Fruit fly (Drosophila melanogaster) whole organism, prepupa: ENCODE data around the gene east.

Source experiments
- Blimp-1 ChIP-seq: fragments of 200-800 bp; sonication (Bioruptor generic); optimal IDR thresholded peaks from 3 replicates; lab custom pipeline; 2017; ENCODE audit warnings: missing biosample characterization, missing genetic modification characterization, mild to moderate bottlenecking, moderate library complexity, missing genetic modification reagents
- CG10631 ChIP-seq: fragments of 200-800 bp; sonication (Bioruptor generic); optimal IDR thresholded peaks from 2 replicates; lab custom pipeline; 2016; ENCODE audit warnings: missing biosample characterization, missing genetic modification characterization
- CG10669 ChIP-seq: fragments of 200-800 bp; sonication (Bioruptor generic); optimal IDR thresholded peaks from 3 replicates; lab custom pipeline; 2018; ENCODE audit warnings: missing biosample characterization, mild to moderate bottlenecking, missing genetic modification characterization, moderate library complexity
- CG11294 ChIP-seq: fragments of 200-800 bp; sonication (Bioruptor generic); IDR thresholded peaks from 2 replicates; pipeline ENCODE4 v1.3.6; 2022; ENCODE audit warnings: missing biosample characterization, missing genetic modification characterization
- CG11762 ChIP-seq: fragments of 200-800 bp; sonication (Bioruptor generic); optimal IDR thresholded peaks from 3 replicates; lab custom pipeline; 2016; ENCODE audit warnings: missing biosample characterization, missing genetic modification characterization; ENCODE audit not compliant: insufficient read depth
- CG11902 ChIP-seq: fragments of 200-800 bp; sonication (Bioruptor generic); optimal IDR thresholded peaks from 3 replicates; lab custom pipeline; 2016; ENCODE audit warnings: missing biosample characterization, missing genetic modification characterization
- CG15336 ChIP-seq: fragments of 200-800 bp; sonication (Bioruptor generic); IDR thresholded peaks from 2 replicates; pipeline ENCODE4 v1.3.6; 2022; ENCODE audit warnings: missing biosample characterization, missing genetic modification characterization
- CG16779 ChIP-seq: fragments of 200-800 bp; sonication (Bioruptor generic); optimal IDR thresholded peaks from 3 replicates; lab custom pipeline; 2017; ENCODE audit warnings: missing biosample characterization, mild to moderate bottlenecking, missing genetic modification characterization
- CG3032 ChIP-seq: fragments of 200-800 bp; optimal IDR thresholded peaks from 2 replicates; lab custom pipeline; 2019; ENCODE audit warnings: missing biosample characterization, mild to moderate bottlenecking, missing genetic modification characterization, moderate library complexity
- CG31627 ChIP-seq: fragments of 200-800 bp; sonication (Bioruptor generic); optimal IDR thresholded peaks from 3 replicates; lab custom pipeline; 2016; ENCODE audit warnings: missing biosample characterization, missing genetic modification characterization
- CG32006 ChIP-seq: fragments of 200-800 bp; sonication (Bioruptor generic); optimal IDR thresholded peaks from 3 replicates; lab custom pipeline; 2017; ENCODE audit warnings: missing biosample characterization, mild to moderate bottlenecking, missing genetic modification characterization
- CG34406 ChIP-seq: fragments of 200-800 bp; sonication (Bioruptor generic); optimal IDR thresholded peaks from 3 replicates; lab custom pipeline; 2016; ENCODE audit warnings: missing biosample characterization, missing genetic modification characterization
- CG3919 ChIP-seq: fragments of 200-800 bp; sonication (Bioruptor generic); optimal IDR thresholded peaks from 3 replicates; lab custom pipeline; 2016; ENCODE audit warnings: missing biosample characterization, missing genetic modification characterization
- CG4318 ChIP-seq: fragments of 200-800 bp; sonication (Bioruptor generic); optimal IDR thresholded peaks from 3 replicates; lab custom pipeline; 2017; ENCODE audit warnings: missing biosample characterization, mild to moderate bottlenecking, missing genetic modification characterization
- CG6163 ChIP-seq: fragments of 200-800 bp; sonication (Bioruptor generic); IDR thresholded peaks from 3 replicates; pipeline ENCODE4 v1.3.6; 2022; ENCODE audit warnings: missing biosample characterization, missing genetic modification characterization
- CG6276 ChIP-seq: fragments of 200-800 bp; sonication (Bioruptor generic); optimal IDR thresholded peaks from 2 replicates; lab custom pipeline; 2017; ENCODE audit warnings: missing biosample characterization, mild to moderate bottlenecking, missing genetic modification characterization
- CG6792 ChIP-seq: fragments of 200-800 bp; sonication (Bioruptor generic); optimal IDR thresholded peaks from 3 replicates; lab custom pipeline; 2016; ENCODE audit warnings: missing biosample characterization, missing genetic modification characterization
- CG6854 ChIP-seq: fragments of 200-800 bp; sonication (Bioruptor generic); optimal IDR thresholded peaks from 2 replicates; lab custom pipeline; 2017; ENCODE audit warnings: missing biosample characterization, mild to moderate bottlenecking, missing genetic modification characterization
- CG7368 ChIP-seq: fragments of 200-800 bp; sonication (Bioruptor generic); optimal IDR thresholded peaks from 3 replicates; lab custom pipeline; 2016; ENCODE audit warnings: missing biosample characterization, missing genetic modification characterization
- CG8119 ChIP-seq: fragments of 200-800 bp; sonication (Bioruptor generic); IDR thresholded peaks from 3 replicates; pipeline ENCODE4 v1.3.6; 2022; ENCODE audit warnings: missing biosample characterization, missing genetic modification characterization
- CG8319 ChIP-seq: fragments of 200-800 bp; sonication (Bioruptor generic); optimal IDR thresholded peaks from 3 replicates; lab custom pipeline; 2016; ENCODE audit warnings: missing biosample characterization, missing genetic modification characterization
- CG9139 ChIP-seq: fragments of 200-800 bp; sonication (Bioruptor generic); optimal IDR thresholded peaks from 3 replicates; lab custom pipeline; 2017; ENCODE audit warnings: missing biosample characterization, mild to moderate bottlenecking, missing genetic modification characterization
- Eip75B ChIP-seq: fragments of 200-800 bp; sonication (Bioruptor generic); optimal IDR thresholded peaks from 3 replicates; lab custom pipeline; 2016; ENCODE audit warnings: missing biosample characterization, missing genetic modification characterization
- Eip78C ChIP-seq: fragments of 200-800 bp; sonication (Bioruptor generic); peaks from one replicate; lab custom pipeline; 2016; ENCODE audit warnings: missing biosample characterization, missing genetic modification characterization
- Ets96B ChIP-seq: fragments of 200-800 bp; optimal IDR thresholded peaks from 2 replicates; lab custom pipeline; 2019; ENCODE audit warnings: missing biosample characterization, mild to moderate bottlenecking, missing genetic modification characterization, moderate library complexity
- Gug ChIP-seq: fragments of 200-800 bp; sonication (Bioruptor generic); IDR thresholded peaks from 2 replicates; pipeline ENCODE4 v1.3.6; 2022; ENCODE audit warnings: missing biosample characterization, missing genetic modification characterization
- Hr38 ChIP-seq: sonication (Bioruptor generic); optimal IDR thresholded peaks from 2 replicates; lab custom pipeline; 2016; ENCODE audit warnings: missing biosample characterization, missing genetic modification characterization
- Hr39 ChIP-seq: fragments of 200-800 bp; sonication (Bioruptor generic); optimal IDR thresholded peaks from 2 replicates; lab custom pipeline; 2016; ENCODE audit warnings: missing biosample characterization, missing genetic modification characterization
- OdsH ChIP-seq: fragments of 200-800 bp; sonication (Bioruptor generic); optimal IDR thresholded peaks from 3 replicates; lab custom pipeline; 2016; ENCODE audit warnings: missing biosample characterization, missing genetic modification characterization
- Smox ChIP-seq: fragments of 200-800 bp; sonication (Bioruptor generic); optimal IDR thresholded peaks from 3 replicates; lab custom pipeline; 2016; ENCODE audit warnings: missing biosample characterization, missing genetic modification characterization
- Sox102F ChIP-seq: fragments of 200-800 bp; sonication (Bioruptor generic); optimal IDR thresholded peaks from 2 replicates; lab custom pipeline; 2016; ENCODE audit warnings: missing biosample characterization, mild to moderate bottlenecking, missing genetic modification characterization
- Sox14 ChIP-seq: fragments of 200-800 bp; sonication (Bioruptor generic); optimal IDR thresholded peaks from 3 replicates; lab custom pipeline; 2016; ENCODE audit warnings: missing biosample characterization, missing genetic modification characterization
- Sox15 ChIP-seq: fragments of 200-800 bp; sonication (Bioruptor generic); optimal IDR thresholded peaks from 3 replicates; lab custom pipeline; 2016; ENCODE audit warnings: missing biosample characterization, missing genetic modification characterization
- achi ChIP-seq: fragments of 200-800 bp; sonication (Bioruptor generic); optimal IDR thresholded peaks from 3 replicates; lab custom pipeline; 2016; ENCODE audit warnings: missing biosample characterization, missing genetic modification characterization
- acj6 ChIP-seq: fragments of 200-800 bp; sonication (Bioruptor generic); optimal IDR thresholded peaks from 3 replicates; lab custom pipeline; 2016; ENCODE audit warnings: missing biosample characterization, missing genetic modification characterization
- dac ChIP-seq: fragments of 200-800 bp; sonication (Bioruptor generic); optimal IDR thresholded peaks from 2 replicates; lab custom pipeline; 2017; ENCODE audit warnings: missing biosample characterization, mild to moderate bottlenecking, missing genetic modification characterization
- dsx ChIP-seq: fragments of 200-800 bp; optimal IDR thresholded peaks from 3 replicates; lab custom pipeline; 2019; ENCODE audit warnings: missing biosample characterization, mild to moderate bottlenecking, missing genetic modification characterization, moderate library complexity; ENCODE audit not compliant: poor library complexity, severe bottlenecking
- esn ChIP-seq: fragments of 200-800 bp; sonication (Bioruptor generic); optimal IDR thresholded peaks from 2 replicates; lab custom pipeline; 2016; ENCODE audit warnings: missing biosample characterization, mild to moderate bottlenecking, missing genetic modification characterization, moderate library complexity
- lz ChIP-seq: fragments of 200-800 bp; sonication (Bioruptor generic); optimal IDR thresholded peaks from 3 replicates; lab custom pipeline; 2016; ENCODE audit warnings: missing biosample characterization, missing genetic modification characterization
- net ChIP-seq: fragments of 200-800 bp; sonication (Bioruptor generic); optimal IDR thresholded peaks from 3 replicates; lab custom pipeline; 2016; ENCODE audit warnings: missing biosample characterization, missing genetic modification characterization
- salr ChIP-seq, 2 experiments: fragments of 200-800 bp; sonication (Bioruptor generic); optimal IDR thresholded peaks; 3 replicates each; lab custom pipeline; 2016 to 2018; ENCODE audit warnings: missing biosample characterization in 2 of 2, missing genetic modification characterization in 2 of 2, mild to moderate bottlenecking in 1 of 2
- svp ChIP-seq: fragments of 200-800 bp; sonication (Bioruptor generic); peaks from one replicate; lab custom pipeline; 2016; ENCODE audit warnings: missing biosample characterization, missing genetic modification characterization
- topi ChIP-seq: fragments of 200-800 bp; sonication (Bioruptor generic); optimal IDR thresholded peaks from 3 replicates; lab custom pipeline; 2016; ENCODE audit warnings: missing biosample characterization, missing genetic modification characterization
- vri ChIP-seq: fragments of 200-800 bp; sonication (Bioruptor generic); optimal IDR thresholded peaks from 3 replicates; lab custom pipeline; 2016; ENCODE audit warnings: missing biosample characterization, mild to moderate bottlenecking, missing genetic modification characterization

east gene

dm6 chrX:2009453-2010009 lies 1.1 kb upstream of the east start (continued):
- peak; percentile 63 for TF ChIP-seq CG10669 (GFP tag; lab: Kevin White, UChicago)
- TF ChIP-seq vri (GFP tag; lab: Kevin White, UChicago) = peak; percentile 18
- peak; percentile 59 for TF ChIP-seq Sox14 (GFP tag; lab: Kevin White, UChicago)
- peak; percentile 79 for TF ChIP-seq net
- peak; percentile 75 for TF ChIP-seq Smox (GFP tag; lab: Kevin White, UChicago)
- peak; percentile 50 for TF ChIP-seq CG8319 (GFP tag; lab: Kevin White, UChicago)
- TF ChIP-seq acj6 (GFP tag; lab: Kevin White, UChicago) = peak; percentile 65
- TF ChIP-seq OdsH = peak; percentile 70
- peak; percentile 63 for TF ChIP-seq CG3919
- peak; percentile 67 for TF ChIP-seq CG6276 (GFP tag; lab: Kevin White, UChicago)
- TF ChIP-seq CG3032 = peak; percentile 76
- TF ChIP-seq topi = peak; percentile 81
- peak; percentile 68 for TF ChIP-seq Eip75B
- TF ChIP-seq CG9139 (GFP tag; lab: Kevin White, UChicago) = no peak
- TF ChIP-seq CG15336 (GFP tag; lab: Robert Waterston, UW) = peak; percentile 52
- TF ChIP-seq salr (GFP tag; optimal IDR thresholded peaks at IDR 0.05; lab: Kevin White, UChicago) = peak; percentile 13 to 80
- TF ChIP-seq CG4318 (GFP tag; lab: Kevin White, UChicago) = peak; percentile 75
- TF ChIP-seq achi = peak; percentile 65
- TF ChIP-seq CG11902 = peak; percentile 56
- peak; percentile 41; the same call in 1 of the 2 replicates for TF ChIP-seq Gug
- peak; percentile 71 for TF ChIP-seq CG31627 (GFP tag; lab: Kevin White, UChicago)
- peak; percentile 44 for TF ChIP-seq dsx (GFP tag; lab: Kevin White, UChicago)
- TF ChIP-seq dac (GFP tag; lab: Kevin White, UChicago) = peak; percentile 60
- TF ChIP-seq CG16779 = no peak
- TF ChIP-seq Hr38 = no peak
- TF ChIP-seq, all 60 proteins: peak for 53

- TF ChIP-seq Smox (GFP tag; lab: Kevin White, UChicago) (peak; percentile 58), acj6 (GFP tag; lab: Kevin White, UChicago) (peak; percentile 57), CG3032 (peak; percentile 15), dac (GFP tag; lab: Kevin White, UChicago) (no peak), CG16779 (no peak), achi (peak; percentile 50), Gug (peak; percentile 39; the same call in 1 of the 2 replicates), Sox14 (GFP tag; lab: Kevin White, UChicago) (peak; percentile 27), CG4318 (GFP tag; lab: Kevin White, UChicago) (no peak), esn (GFP tag; lab: Kevin White, UChicago) (peak; percentile 68), CG7368 (GFP tag; lab: Kevin White, UChicago) (peak; percentile 1), CG6276 (GFP tag; lab: Kevin White, UChicago) (peak; percentile 54), CG3919 (peak; percentile 54), Eip78C (GFP tag; lab: Kevin White, UChicago) (peak; percentile 84), Sox15 (GFP tag; lab: Kevin White, UChicago) (peak; percentile 31), CG34406 (GFP tag; lab: Kevin White, UChicago) (peak; percentile 60), CG6854 (GFP tag; lab: Kevin White, UChicago) (no peak), CG15336 (GFP tag; lab: Robert Waterston, UW) (peak; percentile 55), CG10631 (peak; percentile 60), OdsH (peak; percentile 70), CG6792 (GFP tag; lab: Kevin White, UChicago) (peak; percentile 14), CG8119 (GFP tag; lab: Robert Waterston, UW) (peak; percentile 50; the same call in 2 of the 3 replicates), svp (peak; percentile 72), Blimp-1 (GFP tag; lab: Kevin White, UChicago) (no peak), CG11294 (GFP tag; lab: Robert Waterston, UW) (no peak), CG10669 (GFP tag; lab: Kevin White, UChicago) (peak; percentile 45), CG11902 (peak; percentile 24), CG9139 (GFP tag; lab: Kevin White, UChicago) (no peak), CG32006 (GFP tag; lab: Kevin White, UChicago) (peak; percentile 79), Hr39 (GFP tag; lab: Kevin White, UChicago) (peak; percentile 43), Ets96B (tag; lab: Kevin White, UChicago) (peak; percentile 40), net (peak; percentile 41), CG6163 (peak; percentile 80), CG8319 (GFP tag; lab: Kevin White, UChicago) (no peak), Sox102F (GFP tag; lab: Kevin White, UChicago) (peak; percentile 59), dsx (GFP tag; lab: Kevin White, UChicago) (peak; percentile 19), lz (GFP tag; lab: Kevin White, UChicago) (peak; percentile 42), CG11762 (GFP tag; lab: Kevin White, UChicago) (peak; percentile 21), Hr38 (no peak)
Measured at dm6 chrX:2011288-2012120, 844 bp downstream of the east start.
